Worm (Caenorhabditis elegans) whole organism, L1 larva: ENCODE data around the gene R09A8.5.

Experiments used
- fkh-10 ChIP-seq: sonication (generic microtip); optimal IDR thresholded peaks from 2 replicates; lab custom pipeline; 2017; ENCODE audit warnings: missing biosample characterization, missing genetic modification reagents, missing genetic modification characterization
- grh-1 ChIP-seq: fragments of 200-800 bp; sonication (Bioruptor generic); IDR thresholded peaks from 2 replicates; pipeline ENCODE4 v1.3.6; 2022; ENCODE audit warnings: missing genetic modification reagents, missing genetic modification characterization, missing compliant biosample characterization
- hpl-2 ChIP-seq: fragments of 150-350 bp; optimal IDR thresholded peaks from 2 replicates; lab custom pipeline; 2014; ENCODE audit warnings: missing biosample characterization, missing genetic modification reagents, missing genetic modification characterization
- nhr-237 ChIP-seq: fragments of 150-350 bp; optimal IDR thresholded peaks from 2 replicates; lab custom pipeline; 2014; ENCODE audit warnings: missing biosample characterization, missing genetic modification characterization
- skn-1 ChIP-seq: fragments of 150-350 bp; optimal IDR thresholded peaks from 2 replicates; lab custom pipeline; 2014; ENCODE audit warnings: missing biosample characterization, missing genetic modification characterization
- sox-4 ChIP-seq: sonication (generic microtip); optimal IDR thresholded peaks from 2 replicates; lab custom pipeline; 2016; ENCODE audit warnings: missing genetic modification characterization, missing compliant biosample characterization
- sptf-1 ChIP-seq: fragments of 150-350 bp; optimal IDR thresholded peaks from 2 replicates; lab custom pipeline; 2014; ENCODE audit warnings: missing biosample characterization, missing genetic modification characterization
- unc-62 ChIP-seq: fragments of 150-350 bp; optimal IDR thresholded peaks from 2 replicates; lab custom pipeline; 2014; ENCODE audit warnings: missing biosample characterization, missing genetic modification reagents, missing genetic modification characterization
- unc-86 ChIP-seq: sonication (generic microtip); optimal IDR thresholded peaks from 2 replicates; lab custom pipeline; 2016; ENCODE audit warnings: missing genetic modification characterization, missing compliant biosample characterization
- vab-15 ChIP-seq: sonication (generic microtip); optimal IDR thresholded peaks from 2 replicates; lab custom pipeline; 2017; ENCODE audit warnings: missing genotype, mild to moderate bottlenecking, missing genetic modification characterization, missing compliant biosample characterization

DNA sequence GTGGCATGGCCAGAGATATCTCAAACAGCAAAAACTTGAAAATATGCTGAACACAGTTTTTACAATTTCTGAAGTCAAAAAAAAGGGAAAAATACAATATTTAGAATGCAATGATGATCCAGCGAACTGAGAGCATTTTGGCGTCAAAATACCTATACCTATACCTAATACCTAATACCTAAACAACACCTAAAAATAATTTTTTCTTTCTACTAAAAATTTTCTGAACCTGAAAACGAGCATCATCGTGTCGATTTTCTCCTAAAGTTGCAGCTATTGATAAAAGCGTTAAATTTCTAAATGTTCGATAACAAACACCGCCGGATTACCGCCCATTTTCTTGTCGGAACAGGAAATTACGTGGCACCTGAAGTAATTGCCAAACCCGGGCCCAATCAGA, 43.5 kb downstream of the R09A8.5 start, which contains the start of gene T24D5.4:
- TF ChIP-seq vab-15 (tag; lab: Kevin White, UChicago) (no peak), unc-86 (tag; lab: Kevin White, UChicago) (no peak), sox-4 (no peak), hpl-2 (GFP tag; lab: Kevin White, UChicago) (no peak), fkh-10 (no peak), sptf-1 (tag; lab: Kevin White, UChicago) (no peak), skn-1 (tag; lab: Kevin White, UChicago) (no peak), nhr-237 (tag; lab: Kevin White, UChicago) (no peak), unc-62 (no peak), grh-1 (GFP tag; lab: Robert Waterston, UW) (no peak)
